Worm (Caenorhabditis elegans) whole organism, L2 larva: ENCODE measurements around the gene str-115.

Experiments
- C34F6.9 ChIP-seq: fragments of 150-350 bp; optimal IDR thresholded peaks from 2 replicates; lab custom pipeline; 2014; ENCODE audit warnings: missing biosample characterization, missing genetic modification characterization
- F13H6.1 ChIP-seq: sonication (generic microtip); optimal IDR thresholded peaks from 2 replicates; lab custom pipeline; 2016; ENCODE audit warnings: missing genetic modification characterization, missing compliant biosample characterization
- Y55F3AM.14 ChIP-seq: fragments of 200-800 bp; sonication (Bioruptor generic); optimal IDR thresholded peaks from 2 replicates; lab custom pipeline; 2018; ENCODE audit warnings: mild to moderate bottlenecking, missing genetic modification characterization, missing compliant biosample characterization
- ZK546.5 ChIP-seq: sonication (generic microtip); optimal IDR thresholded peaks from 2 replicates; lab custom pipeline; 2017; ENCODE audit warnings: missing biosample characterization, missing genetic modification characterization
- ceh-16 ChIP-seq: fragments of 150-350 bp; optimal IDR thresholded peaks from 2 replicates; lab custom pipeline; 2014; ENCODE audit warnings: missing biosample characterization, missing genetic modification characterization
- fos-1 ChIP-seq: fragments of 150-350 bp; optimal IDR thresholded peaks from 2 replicates; lab custom pipeline; 2014; ENCODE audit warnings: missing biosample characterization, missing genetic modification characterization
- lin-11 ChIP-seq: fragments of 150-350 bp; sonication (generic microtip); optimal IDR thresholded peaks from 2 replicates; lab custom pipeline; 2014; ENCODE audit warnings: missing biosample characterization, missing genetic modification characterization, inconsistent platforms, mixed read lengths
- mdl-1 ChIP-seq, 2 experiments: fragments of 150-350 bp in 1 of 2; sonication (generic microtip) in 1 of 2; optimal IDR thresholded peaks; 2 replicates each; lab custom pipeline; 2017; ENCODE audit warnings: missing biosample characterization in 2 of 2, missing genetic modification characterization in 2 of 2
- nhr-11 ChIP-seq: fragments of 150-350 bp; optimal IDR thresholded peaks from 2 replicates; lab custom pipeline; 2014; ENCODE audit warnings: missing biosample characterization, missing genetic modification characterization
- nhr-12 ChIP-seq: fragments of 150-350 bp; optimal IDR thresholded peaks from 2 replicates; lab custom pipeline; 2014; ENCODE audit warnings: missing biosample characterization, missing genetic modification characterization
- nhr-21 ChIP-seq: fragments of 150-350 bp; optimal IDR thresholded peaks from 2 replicates; lab custom pipeline; 2014; ENCODE audit warnings: missing biosample characterization, missing genetic modification characterization
- nhr-23 ChIP-seq: fragments of 150-350 bp; optimal IDR thresholded peaks from 2 replicates; lab custom pipeline; 2014; ENCODE audit warnings: missing biosample characterization, missing genetic modification reagents, missing genetic modification characterization
- nhr-237 ChIP-seq: fragments of 150-350 bp; optimal IDR thresholded peaks from 2 replicates; lab custom pipeline; 2014; ENCODE audit warnings: missing biosample characterization, missing genetic modification characterization
- nhr-25 ChIP-seq: fragments of 150-350 bp; sonication (generic microtip); optimal IDR thresholded peaks from 3 replicates; lab custom pipeline; 2014; ENCODE audit warnings: missing biosample characterization, missing genetic modification characterization
- nhr-6 ChIP-seq: fragments of 150-350 bp; optimal IDR thresholded peaks from 2 replicates; lab custom pipeline; 2014; ENCODE audit warnings: missing biosample characterization, missing genetic modification characterization
- peb-1 ChIP-seq: fragments of 150-350 bp; optimal IDR thresholded peaks from 2 replicates; lab custom pipeline; 2014; ENCODE audit warnings: missing biosample characterization, missing genetic modification characterization
- zag-1 ChIP-seq: fragments of 150-350 bp; optimal IDR thresholded peaks from 2 replicates; lab custom pipeline; 2014; ENCODE audit warnings: missing biosample characterization, missing genetic modification characterization
- ztf-1 ChIP-seq: fragments of 200-800 bp; sonication (Bioruptor generic); conservative IDR thresholded peaks from 2 replicates; pipeline ENCODE4 v1.3.6; 2022; ENCODE audit warnings: missing genetic modification characterization, missing compliant biosample characterization
- ztf-11 ChIP-seq: sonication (generic microtip); optimal IDR thresholded peaks from 2 replicates; lab custom pipeline; 2017; ENCODE audit warnings: missing biosample characterization, missing genetic modification characterization

str-115 gene

ce11 chrV:11316801-11317200, 47.9 kb downstream of the str-115 start, which contains the start of gene cutl-18:
Gene cutl-18, minus strand, starts transcription at chrV:11316901.
- TF ChIP-seq C34F6.9 (tag; lab: Kevin White, UChicago) (no peak), nhr-237 (tag; lab: Kevin White, UChicago) (no peak), nhr-25 (tag; lab: Kevin White, UChicago) (no peak), fos-1 (tag; lab: Kevin White, UChicago) (no peak), nhr-23 (tag; lab: Kevin White, UChicago) (no peak), nhr-6 (tag; lab: Kevin White, UChicago) (no peak), ZK546.5 (tag; lab: Kevin White, UChicago) (no peak), ztf-1 (no peak), ztf-11 (tag; lab: Kevin White, UChicago) (no peak), ceh-16 (tag; lab: Kevin White, UChicago) (no peak), mdl-1 (tag; optimal IDR thresholded peaks at IDR 0.05; lab: Kevin White, UChicago) (no peak), zag-1 (no peak), Y55F3AM.14 (GFP tag; lab: Kevin White, UChicago) (no peak), peb-1 (tag; lab: Kevin White, UChicago) (no peak), F13H6.1 (tag; lab: Kevin White, UChicago) (no peak), nhr-11 (tag; lab: Kevin White, UChicago) (no peak), nhr-12 (no peak), nhr-21 (no peak), lin-11 (tag; lab: Kevin White, UChicago) (no peak)
